Fruit fly (Drosophila melanogaster) whole organism, prepupa: ENCODE results near the gene Shal.
A peak's percentile ranks its signal among the peaks of the same experiment; 100 is the strongest.

Experiments
- Blimp-1 ChIP-seq: fragments of 200-800 bp; sonication (Bioruptor generic); optimal IDR thresholded peaks from 3 replicates; lab custom pipeline; 2017; ENCODE audit warnings: missing biosample characterization, missing genetic modification characterization, mild to moderate bottlenecking, moderate library complexity, missing genetic modification reagents
- CG10669 ChIP-seq: fragments of 200-800 bp; sonication (Bioruptor generic); optimal IDR thresholded peaks from 3 replicates; lab custom pipeline; 2018; ENCODE audit warnings: missing biosample characterization, mild to moderate bottlenecking, missing genetic modification characterization, moderate library complexity
- CG11294 ChIP-seq: fragments of 200-800 bp; sonication (Bioruptor generic); IDR thresholded peaks from 2 replicates; pipeline ENCODE4 v1.3.6; 2022; ENCODE audit warnings: missing biosample characterization, missing genetic modification characterization
- CG11762 ChIP-seq: fragments of 200-800 bp; sonication (Bioruptor generic); optimal IDR thresholded peaks from 3 replicates; lab custom pipeline; 2016; ENCODE audit warnings: missing biosample characterization, missing genetic modification characterization; ENCODE audit not compliant: insufficient read depth
- CG11902 ChIP-seq: fragments of 200-800 bp; sonication (Bioruptor generic); optimal IDR thresholded peaks from 3 replicates; lab custom pipeline; 2016; ENCODE audit warnings: missing biosample characterization, missing genetic modification characterization
- CG15336 ChIP-seq: fragments of 200-800 bp; sonication (Bioruptor generic); IDR thresholded peaks from 2 replicates; pipeline ENCODE4 v1.3.6; 2022; ENCODE audit warnings: missing biosample characterization, missing genetic modification characterization
- CG1621 ChIP-seq: fragments of 200-800 bp; sonication (Bioruptor generic); optimal IDR thresholded peaks from 3 replicates; lab custom pipeline; 2018; ENCODE audit warnings: missing biosample characterization, mild to moderate bottlenecking, missing genetic modification characterization
- CG3032 ChIP-seq: fragments of 200-800 bp; optimal IDR thresholded peaks from 2 replicates; lab custom pipeline; 2019; ENCODE audit warnings: missing biosample characterization, mild to moderate bottlenecking, missing genetic modification characterization, moderate library complexity
- CG31627 ChIP-seq: fragments of 200-800 bp; sonication (Bioruptor generic); optimal IDR thresholded peaks from 3 replicates; lab custom pipeline; 2016; ENCODE audit warnings: missing biosample characterization, missing genetic modification characterization
- CG32006 ChIP-seq: fragments of 200-800 bp; sonication (Bioruptor generic); optimal IDR thresholded peaks from 3 replicates; lab custom pipeline; 2017; ENCODE audit warnings: missing biosample characterization, mild to moderate bottlenecking, missing genetic modification characterization
- CG34406 ChIP-seq: fragments of 200-800 bp; sonication (Bioruptor generic); optimal IDR thresholded peaks from 3 replicates; lab custom pipeline; 2016; ENCODE audit warnings: missing biosample characterization, missing genetic modification characterization
- CG3919 ChIP-seq: fragments of 200-800 bp; sonication (Bioruptor generic); optimal IDR thresholded peaks from 3 replicates; lab custom pipeline; 2016; ENCODE audit warnings: missing biosample characterization, missing genetic modification characterization
- CG4318 ChIP-seq: fragments of 200-800 bp; sonication (Bioruptor generic); optimal IDR thresholded peaks from 3 replicates; lab custom pipeline; 2017; ENCODE audit warnings: missing biosample characterization, mild to moderate bottlenecking, missing genetic modification characterization
- CG6163 ChIP-seq: fragments of 200-800 bp; sonication (Bioruptor generic); IDR thresholded peaks from 3 replicates; pipeline ENCODE4 v1.3.6; 2022; ENCODE audit warnings: missing biosample characterization, missing genetic modification characterization
- CG6276 ChIP-seq: fragments of 200-800 bp; sonication (Bioruptor generic); optimal IDR thresholded peaks from 2 replicates; lab custom pipeline; 2017; ENCODE audit warnings: missing biosample characterization, mild to moderate bottlenecking, missing genetic modification characterization
- CG6792 ChIP-seq: fragments of 200-800 bp; sonication (Bioruptor generic); optimal IDR thresholded peaks from 3 replicates; lab custom pipeline; 2016; ENCODE audit warnings: missing biosample characterization, missing genetic modification characterization
- CG6808 ChIP-seq: fragments of 200-800 bp; sonication (Bioruptor generic); optimal IDR thresholded peaks from 3 replicates; lab custom pipeline; 2017; ENCODE audit warnings: missing biosample characterization, missing genetic modification characterization, mild to moderate bottlenecking, moderate library complexity, missing genetic modification reagents
- CG6854 ChIP-seq: fragments of 200-800 bp; sonication (Bioruptor generic); optimal IDR thresholded peaks from 2 replicates; lab custom pipeline; 2017; ENCODE audit warnings: missing biosample characterization, mild to moderate bottlenecking, missing genetic modification characterization
- CG7368 ChIP-seq: fragments of 200-800 bp; sonication (Bioruptor generic); optimal IDR thresholded peaks from 3 replicates; lab custom pipeline; 2016; ENCODE audit warnings: missing biosample characterization, missing genetic modification characterization
- CG8119 ChIP-seq: fragments of 200-800 bp; sonication (Bioruptor generic); IDR thresholded peaks from 3 replicates; pipeline ENCODE4 v1.3.6; 2022; ENCODE audit warnings: missing biosample characterization, missing genetic modification characterization
- CG8319 ChIP-seq: fragments of 200-800 bp; sonication (Bioruptor generic); optimal IDR thresholded peaks from 3 replicates; lab custom pipeline; 2016; ENCODE audit warnings: missing biosample characterization, missing genetic modification characterization
- CG9139 ChIP-seq: fragments of 200-800 bp; sonication (Bioruptor generic); optimal IDR thresholded peaks from 3 replicates; lab custom pipeline; 2017; ENCODE audit warnings: missing biosample characterization, mild to moderate bottlenecking, missing genetic modification characterization
- Eip75B ChIP-seq: fragments of 200-800 bp; sonication (Bioruptor generic); optimal IDR thresholded peaks from 3 replicates; lab custom pipeline; 2016; ENCODE audit warnings: missing biosample characterization, missing genetic modification characterization
- Eip78C ChIP-seq: fragments of 200-800 bp; sonication (Bioruptor generic); peaks from one replicate; lab custom pipeline; 2016; ENCODE audit warnings: missing biosample characterization, missing genetic modification characterization
- Ets96B ChIP-seq: fragments of 200-800 bp; optimal IDR thresholded peaks from 2 replicates; lab custom pipeline; 2019; ENCODE audit warnings: missing biosample characterization, mild to moderate bottlenecking, missing genetic modification characterization, moderate library complexity
- Gug ChIP-seq: fragments of 200-800 bp; sonication (Bioruptor generic); IDR thresholded peaks from 2 replicates; pipeline ENCODE4 v1.3.6; 2022; ENCODE audit warnings: missing biosample characterization, missing genetic modification characterization
- Hr4 ChIP-seq: fragments of 200-800 bp; sonication (Bioruptor generic); optimal IDR thresholded peaks from 3 replicates; lab custom pipeline; 2016; ENCODE audit warnings: missing biosample characterization, missing genetic modification characterization
- Lpt ChIP-seq: fragments of 200-800 bp; sonication (Bioruptor generic); optimal IDR thresholded peaks from 3 replicates; lab custom pipeline; 2016; ENCODE audit warnings: missing biosample characterization, missing genetic modification characterization
- Met ChIP-seq: fragments of 200-800 bp; sonication (Bioruptor generic); optimal IDR thresholded peaks from 3 replicates; lab custom pipeline; 2016; ENCODE audit warnings: missing biosample characterization, missing genetic modification characterization
- Smox ChIP-seq: fragments of 200-800 bp; sonication (Bioruptor generic); optimal IDR thresholded peaks from 3 replicates; lab custom pipeline; 2016; ENCODE audit warnings: missing biosample characterization, missing genetic modification characterization
- Sox102F ChIP-seq: fragments of 200-800 bp; sonication (Bioruptor generic); optimal IDR thresholded peaks from 2 replicates; lab custom pipeline; 2016; ENCODE audit warnings: missing biosample characterization, mild to moderate bottlenecking, missing genetic modification characterization
- Sox14 ChIP-seq: fragments of 200-800 bp; sonication (Bioruptor generic); optimal IDR thresholded peaks from 3 replicates; lab custom pipeline; 2016; ENCODE audit warnings: missing biosample characterization, missing genetic modification characterization
- acj6 ChIP-seq: fragments of 200-800 bp; sonication (Bioruptor generic); optimal IDR thresholded peaks from 3 replicates; lab custom pipeline; 2016; ENCODE audit warnings: missing biosample characterization, missing genetic modification characterization
- cyc ChIP-seq: fragments of 200-800 bp; sonication (Bioruptor generic); optimal IDR thresholded peaks from 3 replicates; lab custom pipeline; 2016; ENCODE audit warnings: missing biosample characterization, missing genetic modification characterization
- dac ChIP-seq: fragments of 200-800 bp; sonication (Bioruptor generic); optimal IDR thresholded peaks from 2 replicates; lab custom pipeline; 2017; ENCODE audit warnings: missing biosample characterization, mild to moderate bottlenecking, missing genetic modification characterization
- dsx ChIP-seq: fragments of 200-800 bp; optimal IDR thresholded peaks from 3 replicates; lab custom pipeline; 2019; ENCODE audit warnings: missing biosample characterization, mild to moderate bottlenecking, missing genetic modification characterization, moderate library complexity; ENCODE audit not compliant: poor library complexity, severe bottlenecking
- eg ChIP-seq: fragments of 200-800 bp; sonication (Bioruptor generic); IDR thresholded peaks from 3 replicates; pipeline ENCODE4 v1.3.6; 2022; ENCODE audit warnings: missing biosample characterization, missing genetic modification characterization
- fkh ChIP-seq: fragments of 200-800 bp; sonication (Bioruptor generic); optimal IDR thresholded peaks from 3 replicates; lab custom pipeline; 2017; ENCODE audit warnings: missing biosample characterization, mild to moderate bottlenecking, missing genetic modification characterization, moderate library complexity
- lz ChIP-seq: fragments of 200-800 bp; sonication (Bioruptor generic); optimal IDR thresholded peaks from 3 replicates; lab custom pipeline; 2016; ENCODE audit warnings: missing biosample characterization, missing genetic modification characterization
- net ChIP-seq: fragments of 200-800 bp; sonication (Bioruptor generic); optimal IDR thresholded peaks from 3 replicates; lab custom pipeline; 2016; ENCODE audit warnings: missing biosample characterization, missing genetic modification characterization
- pdm3 ChIP-seq: fragments of 200-800 bp; sonication (Bioruptor generic); optimal IDR thresholded peaks from 3 replicates; lab custom pipeline; 2016; ENCODE audit warnings: missing biosample characterization, missing genetic modification characterization
- salr ChIP-seq, 2 experiments: fragments of 200-800 bp; sonication (Bioruptor generic); optimal IDR thresholded peaks; 3 replicates each; lab custom pipeline; 2016 to 2018; ENCODE audit warnings: missing biosample characterization in 2 of 2, missing genetic modification characterization in 2 of 2, mild to moderate bottlenecking in 1 of 2
- ss ChIP-seq, 2 experiments: fragments of 200-800 bp; sonication (Bioruptor generic); optimal IDR thresholded peaks; 2 replicates in 1 of 2; 3 replicates in 1 of 2; lab custom pipeline; 2017 to 2018; ENCODE audit warnings: mild to moderate bottlenecking in 2 of 2, missing biosample characterization in 2 of 2, missing genetic modification characterization in 2 of 2, moderate library complexity in 1 of 2
- svp ChIP-seq: fragments of 200-800 bp; sonication (Bioruptor generic); peaks from one replicate; lab custom pipeline; 2016; ENCODE audit warnings: missing biosample characterization, missing genetic modification characterization
- vri ChIP-seq: fragments of 200-800 bp; sonication (Bioruptor generic); optimal IDR thresholded peaks from 3 replicates; lab custom pipeline; 2016; ENCODE audit warnings: missing biosample characterization, mild to moderate bottlenecking, missing genetic modification characterization

Shal gene

dm6 chr3L:19563014-19563413 lies 21.4 kb downstream of the Shal start:
- TF ChIP-seq Lpt (GFP tag; lab: Kevin White, UChicago) (no peak), CG4318 (GFP tag; lab: Kevin White, UChicago) (no peak), Smox (GFP tag; lab: Kevin White, UChicago) (no peak), CG31627 (GFP tag; lab: Kevin White, UChicago) (no peak), CG9139 (no peak), salr (GFP tag; optimal IDR thresholded peaks at IDR 0.05; lab: Kevin White, UChicago) (no peak), CG8119 (GFP tag; lab: Robert Waterston, UW) (no peak), pdm3 (no peak)

dm6 chr3L:19562146-19562700 lies 22.1 kb downstream of the Shal start:
- TF ChIP-seq fkh (GFP tag; lab: Kevin White, UChicago) (no peak), CG6163 (no peak), CG32006 (GFP tag; lab: Kevin White, UChicago) (no peak), Eip78C (GFP tag; lab: Kevin White, UChicago) (peak; percentile 33), CG10669 (GFP tag; lab: Kevin White, UChicago) (no peak), CG6276 (GFP tag; lab: Kevin White, UChicago) (no peak), CG6808 (GFP tag; lab: Kevin White, UChicago) (peak; percentile 16), Eip75B (GFP tag; lab: Kevin White, UChicago) (no peak), CG11294 (GFP tag; lab: Robert Waterston, UW) (no peak), CG1621 (tag; lab: Kevin White, UChicago) (no peak), Hr4 (GFP tag; lab: Kevin White, UChicago) (no peak), ss (GFP tag; optimal IDR thresholded peaks at IDR 0.05; lab: Kevin White, UChicago) (peak in 1 of 2 experiments; percentile 19), CG15336 (GFP tag; lab: Robert Waterston, UW) (no peak; the same call in 1 of the 2 replicates), CG8319 (GFP tag; lab: Kevin White, UChicago) (no peak), Sox102F (GFP tag; lab: Kevin White, UChicago) (peak; percentile 34), pdm3 (no peak), Blimp-1 (no peak), svp (no peak), vri (GFP tag; lab: Kevin White, UChicago) (peak; percentile 30), net (GFP tag; lab: Kevin White, UChicago) (no peak), eg (GFP tag; lab: Robert Waterston, UW) (no peak), CG3919 (peak; percentile 15), dsx (GFP tag; lab: Kevin White, UChicago) (peak; percentile 17), CG6854 (peak; percentile 49), lz (no peak), CG8119 (GFP tag; lab: Robert Waterston, UW) (no peak), Gug (GFP tag; lab: Robert Waterston, UW) (no peak), dac (GFP tag; lab: Kevin White, UChicago) (no peak), CG4318 (GFP tag; lab: Kevin White, UChicago) (no peak)

- TF ChIP-seq acj6 (GFP tag; lab: Kevin White, UChicago): peak; percentile 84
- TF ChIP-seq Lpt (GFP tag; lab: Kevin White, UChicago): peak; percentile 73
- peak; percentile 88 for TF ChIP-seq net (GFP tag; lab: Kevin White, UChicago)
- TF ChIP-seq CG3032 (tag; lab: Kevin White, UChicago): peak; percentile 60
- peak; percentile 87 for TF ChIP-seq CG34406 (GFP tag; lab: Kevin White, UChicago)
- peak; percentile 94 for TF ChIP-seq CG6276 (GFP tag; lab: Kevin White, UChicago)
- TF ChIP-seq Eip75B (GFP tag; lab: Kevin White, UChicago): peak; percentile 87
- peak; percentile 67 for TF ChIP-seq CG8319 (GFP tag; lab: Kevin White, UChicago)
- TF ChIP-seq CG11902 (GFP tag; lab: Kevin White, UChicago): peak; percentile 30
- TF ChIP-seq CG6792 (GFP tag; lab: Kevin White, UChicago): peak; percentile 86
- peak; percentile 73 for TF ChIP-seq CG7368 (GFP tag; lab: Kevin White, UChicago)
- TF ChIP-seq Smox (GFP tag; lab: Kevin White, UChicago): peak; percentile 85
- TF ChIP-seq CG11294 (GFP tag; lab: Robert Waterston, UW): peak; percentile 61
- peak; percentile 74 for TF ChIP-seq Ets96B (tag; lab: Kevin White, UChicago)
- peak; percentile 84 for TF ChIP-seq CG11762 (GFP tag; lab: Kevin White, UChicago)
- TF ChIP-seq Met (GFP tag; lab: Kevin White, UChicago): peak; percentile 84
- TF ChIP-seq Gug (GFP tag; lab: Robert Waterston, UW): peak; percentile 56
- TF ChIP-seq dsx (GFP tag; lab: Kevin White, UChicago): peak; percentile 46
- peak; percentile 16 for TF ChIP-seq dac (GFP tag; lab: Kevin White, UChicago)
- TF ChIP-seq cyc (GFP tag; lab: Kevin White, UChicago): peak; percentile 42
- peak; percentile 86 for TF ChIP-seq CG32006 (GFP tag; lab: Kevin White, UChicago)
- TF ChIP-seq CG31627 (GFP tag; lab: Kevin White, UChicago): peak; percentile 74
- TF ChIP-seq svp: peak; percentile 93
- TF ChIP-seq pdm3: peak; percentile 86
- TF ChIP-seq eg (GFP tag; lab: Robert Waterston, UW): peak; percentile 84
- TF ChIP-seq Sox14 (GFP tag; lab: Kevin White, UChicago): peak; percentile 64
- peak; percentile 77 for TF ChIP-seq CG3919
- TF ChIP-seq CG8119 (GFP tag; lab: Robert Waterston, UW): peak; percentile 95
Measured at dm6 chr3L:19561745-19562144, 22.6 kb downstream of the Shal start.
